ENCODE assay signal across 1 fruit fly cellular context in the genomic region with DNA sequence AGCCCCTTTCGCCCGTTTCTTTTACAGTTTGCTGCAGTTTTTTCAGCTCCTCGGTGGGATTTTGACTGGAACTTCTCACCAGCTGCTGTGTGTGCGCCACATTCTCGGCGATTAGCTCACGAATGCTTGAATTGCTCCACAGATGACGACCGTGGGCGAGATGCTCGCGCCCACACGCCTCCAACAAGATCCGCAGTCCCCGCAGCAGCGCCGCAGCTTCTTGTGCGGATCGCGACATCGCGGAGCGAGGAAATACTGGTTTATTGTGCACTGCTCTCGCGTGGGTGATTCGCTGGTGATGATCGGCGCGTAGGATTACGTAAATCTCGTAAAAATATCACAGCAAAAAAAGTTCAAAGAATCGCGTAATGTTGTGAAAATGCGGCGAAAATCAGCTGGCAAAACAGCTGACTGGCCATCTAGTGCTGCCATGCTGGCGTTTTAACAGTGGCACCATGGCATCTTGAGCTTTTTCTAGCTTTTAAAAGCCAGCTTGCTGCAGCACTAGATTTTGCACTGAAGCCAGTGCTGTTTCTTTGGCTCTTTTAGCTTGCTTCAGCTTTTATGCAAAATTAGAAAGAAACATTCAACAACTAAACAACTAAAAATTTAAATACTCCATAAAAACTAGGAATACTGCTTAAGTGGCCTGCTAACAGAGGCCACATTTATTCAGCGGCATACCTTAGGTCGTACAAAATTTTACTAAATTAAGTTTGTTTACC.
TF ChIP-seq lines count a peak whose summit lies in the region.

A gene (minus strand): TSS at position 397 of the 725 bp plus-strand sequence.

TF ChIP-seq in whole organism, embryonic, 481 proteins besides CTCF, POLR2A, EP300 and RAD21 (continued from another document):
- TF ChIP-seq pan (optimal IDR thresholded peaks at IDR 0.05; lab: Kevin White, UChicago) (no peak), pan (GFP tag; optimal IDR thresholded peaks at IDR 0.05 in 1 of 2, IDR thresholded peaks at IDR 0.05 in 1 of 2) (no peak), row (GFP tag; IDR thresholded peaks at IDR 0.05; lab: Robert Waterston, UW) (peak; percentile 90), E2f2 (GFP tag; IDR thresholded peaks at IDR 0.05; lab: Robert Waterston, UW) (peak; percentile 13; the same call in 1 of the 2 replicates), Hsf (GFP tag; optimal IDR thresholded peaks at IDR 0.05; lab: Kevin White, UChicago) (no peak), CG4282 (GFP tag; optimal IDR thresholded peaks at IDR 0.05; lab: Kevin White, UChicago) (no peak), CG8290 (GFP tag; optimal IDR thresholded peaks at IDR 0.05; lab: Kevin White, UChicago) (no peak), CG8290 (tag; optimal IDR thresholded peaks at IDR 0.05; lab: Kevin White, UChicago) (peak in 1 of 2 experiments; percentile 26), esg (GFP tag; conservative IDR thresholded peaks at IDR 0.05; lab: Robert Waterston, UW) (no peak), Sin3A (optimal IDR thresholded peaks at IDR 0.05; lab: Kevin White, UChicago) (peak; percentile 2), ssp (GFP tag; IDR thresholded peaks at IDR 0.05; lab: Robert Waterston, UW) (no peak), pzg (GFP tag; optimal IDR thresholded peaks at IDR 0.05; lab: Kevin White, UChicago) (peak; percentile 23), Sry-β (GFP tag; optimal IDR thresholded peaks at IDR 0.05; lab: Kevin White, UChicago) (peak; percentile 93), CG10274 (GFP tag; optimal IDR thresholded peaks at IDR 0.05; lab: Kevin White, UChicago) (no peak), CG3407 (GFP tag; optimal IDR thresholded peaks at IDR 0.05; lab: Kevin White, UChicago) (no peak), CG17912 (GFP tag; optimal IDR thresholded peaks at IDR 0.05; lab: Kevin White, UChicago) (no peak), cwo (GFP tag; optimal IDR thresholded peaks at IDR 0.05; lab: Kevin White, UChicago) (no peak), Dbx (GFP tag; IDR thresholded peaks at IDR 0.05; lab: Robert Waterston, UW) (no peak), MESR4 (GFP tag; optimal IDR thresholded peaks at IDR 0.05; lab: Kevin White, UChicago) (peak; percentile 43), Opbp (GFP tag; IDR thresholded peaks at IDR 0.05; lab: Robert Waterston, UW; ENCODE audit: partially characterized antibody) (no peak), Xrp1 (GFP tag; IDR thresholded peaks at IDR 0.05; lab: Robert Waterston, UW) (no peak), MBD-R2 (GFP tag; IDR thresholded peaks at IDR 0.05; lab: Robert Waterston, UW) (peak; percentile 88), sug (tag; optimal IDR thresholded peaks at IDR 0.05; lab: Kevin White, UChicago) (peak; percentile 18), sr (GFP tag; IDR thresholded peaks at IDR 0.05; lab: Robert Waterston, UW) (peak; percentile 100), crol (GFP tag; IDR thresholded peaks at IDR 0.05; lab: Robert Waterston, UW) (peak; percentile 43; the same call in 1 of the 2 replicates), CG2202 (tag; optimal IDR thresholded peaks at IDR 0.05; lab: Kevin White, UChicago) (no peak), Usf (GFP tag; optimal IDR thresholded peaks at IDR 0.05; lab: Kevin White, UChicago) (no peak), Fer1 (GFP tag; optimal IDR thresholded peaks at IDR 0.05; lab: Kevin White, UChicago) (no peak), Doc3 (GFP tag; IDR thresholded peaks at IDR 0.05; lab: Robert Waterston, UW; ENCODE audit: partially characterized antibody) (no peak), HLH4C (GFP tag; IDR thresholded peaks at IDR 0.05; lab: Robert Waterston, UW; ENCODE audit: partially characterized antibody) (no peak), crp (GFP tag; optimal IDR thresholded peaks at IDR 0.05; lab: Kevin White, UChicago) (peak; percentile 14 to 88), nmo (GFP tag; optimal IDR thresholded peaks at IDR 0.05; lab: Kevin White, UChicago) (peak; percentile 15), CG3847 (GFP tag; IDR thresholded peaks at IDR 0.05; lab: Robert Waterston, UW) (0 out of 2 replicates have a peak, but pooled peaks have one; percentile 10), gce (GFP tag; IDR thresholded peaks at IDR 0.05; lab: Robert Waterston, UW) (no peak), CG34422 (GFP tag; IDR thresholded peaks at IDR 0.05; lab: Robert Waterston, UW) (peak; percentile 49; the same call in 1 of the 3 replicates), mld (GFP tag; IDR thresholded peaks at IDR 0.05; lab: Robert Waterston, UW; ENCODE audit: partially characterized antibody) (0 out of 3 replicates have a peak, but pooled peaks have one; percentile 27), otp (GFP tag; IDR thresholded peaks at IDR 0.05; lab: Robert Waterston, UW) (no peak), CG30403 (GFP tag; optimal IDR thresholded peaks at IDR 0.05; lab: Kevin White, UChicago) (no peak), CG15011 (GFP tag; optimal IDR thresholded peaks at IDR 0.05; lab: Kevin White, UChicago) (no peak), gem (tag; optimal IDR thresholded peaks at IDR 0.05; lab: Kevin White, UChicago) (no peak), CG6254 (GFP tag; optimal IDR thresholded peaks at IDR 0.05; lab: Kevin White, UChicago) (no peak), sd (tag; optimal IDR thresholded peaks at IDR 0.05; lab: Kevin White, UChicago) (peak; percentile 36), lilli (GFP tag; optimal IDR thresholded peaks at IDR 0.05; lab: Kevin White, UChicago) (no peak), Rfx (GFP tag; IDR thresholded peaks at IDR 0.05; lab: Robert Waterston, UW) (peak; percentile 74), HmgZ (tag; optimal IDR thresholded peaks at IDR 0.05; lab: Kevin White, UChicago) (peak; percentile 0), CG6683 (GFP tag; optimal IDR thresholded peaks at IDR 0.05; lab: Kevin White, UChicago) (no peak), CG13296 (GFP tag; optimal IDR thresholded peaks at IDR 0.05; lab: Kevin White, UChicago) (no peak), CG4730 (GFP tag; IDR thresholded peaks at IDR 0.05; lab: Robert Waterston, UW) (no peak), Pdp1 (GFP tag; optimal IDR thresholded peaks at IDR 0.05; lab: Kevin White, UChicago) (peak in 1 of 2 experiments; percentile 89), gcm (GFP tag; optimal IDR thresholded peaks at IDR 0.05; lab: Kevin White, UChicago) (no peak), CG15514 (GFP tag; optimal IDR thresholded peaks at IDR 0.05; lab: Kevin White, UChicago) (peak; percentile 10), CG4617 (GFP tag; optimal IDR thresholded peaks at IDR 0.05; lab: Kevin White, UChicago; ENCODE audit: borderline replicate concordance) (no peak), CG14965 (GFP tag; optimal IDR thresholded peaks at IDR 0.05; lab: Kevin White, UChicago; ENCODE audit: borderline replicate concordance) (no peak), Spps (tag; optimal IDR thresholded peaks at IDR 0.05; lab: Kevin White, UChicago) (no peak), HLH54F (GFP tag; optimal IDR thresholded peaks at IDR 0.05; lab: Kevin White, UChicago) (no peak), sens-2 (GFP tag; IDR thresholded peaks at IDR 0.05; lab: Robert Waterston, UW) (no peak), pros (GFP tag; optimal IDR thresholded peaks at IDR 0.05; lab: Kevin White, UChicago) (no peak), chinmo (GFP tag; IDR thresholded peaks at IDR 0.05; lab: Robert Waterston, UW; ENCODE audit: partially characterized antibody) (0 out of 4 replicates have a peak, but pooled peaks have one; percentile 27), croc (GFP tag; conservative IDR thresholded peaks at IDR 0.05; lab: Robert Waterston, UW) (no peak), sens (GFP tag; lab: Kevin White, UChicago) (peak; percentile 44)
